Fruit fly (Drosophila melanogaster) whole organism, prepupa: ENCODE measurements around the gene CG33645.

Source experiments
- Blimp-1 ChIP-seq: fragments of 200-800 bp; sonication (Bioruptor generic); optimal IDR thresholded peaks from 3 replicates; lab custom pipeline; 2017; ENCODE audit warnings: missing biosample characterization, missing genetic modification characterization, mild to moderate bottlenecking, moderate library complexity, missing genetic modification reagents
- CG11294 ChIP-seq: fragments of 200-800 bp; sonication (Bioruptor generic); IDR thresholded peaks from 2 replicates; pipeline ENCODE4 v1.3.6; 2022; ENCODE audit warnings: missing biosample characterization, missing genetic modification characterization
- CG11762 ChIP-seq: fragments of 200-800 bp; sonication (Bioruptor generic); optimal IDR thresholded peaks from 3 replicates; lab custom pipeline; 2016; ENCODE audit warnings: missing biosample characterization, missing genetic modification characterization; ENCODE audit not compliant: insufficient read depth
- CG11902 ChIP-seq: fragments of 200-800 bp; sonication (Bioruptor generic); optimal IDR thresholded peaks from 3 replicates; lab custom pipeline; 2016; ENCODE audit warnings: missing biosample characterization, missing genetic modification characterization
- CG16779 ChIP-seq: fragments of 200-800 bp; sonication (Bioruptor generic); optimal IDR thresholded peaks from 3 replicates; lab custom pipeline; 2017; ENCODE audit warnings: missing biosample characterization, mild to moderate bottlenecking, missing genetic modification characterization
- CG3032 ChIP-seq: fragments of 200-800 bp; optimal IDR thresholded peaks from 2 replicates; lab custom pipeline; 2019; ENCODE audit warnings: missing biosample characterization, mild to moderate bottlenecking, missing genetic modification characterization, moderate library complexity
- CG31627 ChIP-seq: fragments of 200-800 bp; sonication (Bioruptor generic); optimal IDR thresholded peaks from 3 replicates; lab custom pipeline; 2016; ENCODE audit warnings: missing biosample characterization, missing genetic modification characterization
- CG32006 ChIP-seq: fragments of 200-800 bp; sonication (Bioruptor generic); optimal IDR thresholded peaks from 3 replicates; lab custom pipeline; 2017; ENCODE audit warnings: missing biosample characterization, mild to moderate bottlenecking, missing genetic modification characterization
- CG34406 ChIP-seq: fragments of 200-800 bp; sonication (Bioruptor generic); optimal IDR thresholded peaks from 3 replicates; lab custom pipeline; 2016; ENCODE audit warnings: missing biosample characterization, missing genetic modification characterization
- CG3919 ChIP-seq: fragments of 200-800 bp; sonication (Bioruptor generic); optimal IDR thresholded peaks from 3 replicates; lab custom pipeline; 2016; ENCODE audit warnings: missing biosample characterization, missing genetic modification characterization
- CG4318 ChIP-seq: fragments of 200-800 bp; sonication (Bioruptor generic); optimal IDR thresholded peaks from 3 replicates; lab custom pipeline; 2017; ENCODE audit warnings: missing biosample characterization, mild to moderate bottlenecking, missing genetic modification characterization
- CG6163 ChIP-seq: fragments of 200-800 bp; sonication (Bioruptor generic); IDR thresholded peaks from 3 replicates; pipeline ENCODE4 v1.3.6; 2022; ENCODE audit warnings: missing biosample characterization, missing genetic modification characterization
- CG6276 ChIP-seq: fragments of 200-800 bp; sonication (Bioruptor generic); optimal IDR thresholded peaks from 2 replicates; lab custom pipeline; 2017; ENCODE audit warnings: missing biosample characterization, mild to moderate bottlenecking, missing genetic modification characterization
- CG6792 ChIP-seq: fragments of 200-800 bp; sonication (Bioruptor generic); optimal IDR thresholded peaks from 3 replicates; lab custom pipeline; 2016; ENCODE audit warnings: missing biosample characterization, missing genetic modification characterization
- CG6854 ChIP-seq: fragments of 200-800 bp; sonication (Bioruptor generic); optimal IDR thresholded peaks from 2 replicates; lab custom pipeline; 2017; ENCODE audit warnings: missing biosample characterization, mild to moderate bottlenecking, missing genetic modification characterization
- CG7368 ChIP-seq: fragments of 200-800 bp; sonication (Bioruptor generic); optimal IDR thresholded peaks from 3 replicates; lab custom pipeline; 2016; ENCODE audit warnings: missing biosample characterization, missing genetic modification characterization
- CG8119 ChIP-seq: fragments of 200-800 bp; sonication (Bioruptor generic); IDR thresholded peaks from 3 replicates; pipeline ENCODE4 v1.3.6; 2022; ENCODE audit warnings: missing biosample characterization, missing genetic modification characterization
- CG8319 ChIP-seq: fragments of 200-800 bp; sonication (Bioruptor generic); optimal IDR thresholded peaks from 3 replicates; lab custom pipeline; 2016; ENCODE audit warnings: missing biosample characterization, missing genetic modification characterization
- CG8632 ChIP-seq: fragments of 200-800 bp; sonication (Bioruptor generic); optimal IDR thresholded peaks from 3 replicates; lab custom pipeline; 2016; ENCODE audit warnings: missing biosample characterization, missing genetic modification characterization
- CG9139 ChIP-seq: fragments of 200-800 bp; sonication (Bioruptor generic); optimal IDR thresholded peaks from 3 replicates; lab custom pipeline; 2017; ENCODE audit warnings: missing biosample characterization, mild to moderate bottlenecking, missing genetic modification characterization
- Eip75B ChIP-seq: fragments of 200-800 bp; sonication (Bioruptor generic); optimal IDR thresholded peaks from 3 replicates; lab custom pipeline; 2016; ENCODE audit warnings: missing biosample characterization, missing genetic modification characterization
- Ets21C ChIP-seq: fragments of 200-800 bp; sonication (Bioruptor generic); optimal IDR thresholded peaks from 3 replicates; lab custom pipeline; 2016; ENCODE audit warnings: missing biosample characterization, missing genetic modification characterization
- Hr39 ChIP-seq: fragments of 200-800 bp; sonication (Bioruptor generic); optimal IDR thresholded peaks from 2 replicates; lab custom pipeline; 2016; ENCODE audit warnings: missing biosample characterization, missing genetic modification characterization
- Hr4 ChIP-seq: fragments of 200-800 bp; sonication (Bioruptor generic); optimal IDR thresholded peaks from 3 replicates; lab custom pipeline; 2016; ENCODE audit warnings: missing biosample characterization, missing genetic modification characterization
- Lpt ChIP-seq: fragments of 200-800 bp; sonication (Bioruptor generic); optimal IDR thresholded peaks from 3 replicates; lab custom pipeline; 2016; ENCODE audit warnings: missing biosample characterization, missing genetic modification characterization
- Met ChIP-seq: fragments of 200-800 bp; sonication (Bioruptor generic); optimal IDR thresholded peaks from 3 replicates; lab custom pipeline; 2016; ENCODE audit warnings: missing biosample characterization, missing genetic modification characterization
- OdsH ChIP-seq: fragments of 200-800 bp; sonication (Bioruptor generic); optimal IDR thresholded peaks from 3 replicates; lab custom pipeline; 2016; ENCODE audit warnings: missing biosample characterization, missing genetic modification characterization
- Smox ChIP-seq: fragments of 200-800 bp; sonication (Bioruptor generic); optimal IDR thresholded peaks from 3 replicates; lab custom pipeline; 2016; ENCODE audit warnings: missing biosample characterization, missing genetic modification characterization
- Sox102F ChIP-seq: fragments of 200-800 bp; sonication (Bioruptor generic); optimal IDR thresholded peaks from 2 replicates; lab custom pipeline; 2016; ENCODE audit warnings: missing biosample characterization, mild to moderate bottlenecking, missing genetic modification characterization
- Sox15 ChIP-seq: fragments of 200-800 bp; sonication (Bioruptor generic); optimal IDR thresholded peaks from 3 replicates; lab custom pipeline; 2016; ENCODE audit warnings: missing biosample characterization, missing genetic modification characterization
- achi ChIP-seq: fragments of 200-800 bp; sonication (Bioruptor generic); optimal IDR thresholded peaks from 3 replicates; lab custom pipeline; 2016; ENCODE audit warnings: missing biosample characterization, missing genetic modification characterization
- cyc ChIP-seq: fragments of 200-800 bp; sonication (Bioruptor generic); optimal IDR thresholded peaks from 3 replicates; lab custom pipeline; 2016; ENCODE audit warnings: missing biosample characterization, missing genetic modification characterization
- dac ChIP-seq: fragments of 200-800 bp; sonication (Bioruptor generic); optimal IDR thresholded peaks from 2 replicates; lab custom pipeline; 2017; ENCODE audit warnings: missing biosample characterization, mild to moderate bottlenecking, missing genetic modification characterization
- dsx ChIP-seq: fragments of 200-800 bp; optimal IDR thresholded peaks from 3 replicates; lab custom pipeline; 2019; ENCODE audit warnings: missing biosample characterization, mild to moderate bottlenecking, missing genetic modification characterization, moderate library complexity; ENCODE audit not compliant: poor library complexity, severe bottlenecking
- eg ChIP-seq: fragments of 200-800 bp; sonication (Bioruptor generic); IDR thresholded peaks from 3 replicates; pipeline ENCODE4 v1.3.6; 2022; ENCODE audit warnings: missing biosample characterization, missing genetic modification characterization
- esn ChIP-seq: fragments of 200-800 bp; sonication (Bioruptor generic); optimal IDR thresholded peaks from 2 replicates; lab custom pipeline; 2016; ENCODE audit warnings: missing biosample characterization, mild to moderate bottlenecking, missing genetic modification characterization, moderate library complexity
- fd59A ChIP-seq: fragments of 200-800 bp; sonication (Bioruptor generic); optimal IDR thresholded peaks from 2 replicates; lab custom pipeline; 2017; ENCODE audit warnings: missing biosample characterization, mild to moderate bottlenecking, missing genetic modification characterization, missing genetic modification reagents
- fd85E ChIP-seq: fragments of 200-800 bp; sonication (Bioruptor generic); optimal IDR thresholded peaks from 3 replicates; lab custom pipeline; 2016; ENCODE audit warnings: missing biosample characterization, missing genetic modification characterization
- fkh ChIP-seq: fragments of 200-800 bp; sonication (Bioruptor generic); optimal IDR thresholded peaks from 3 replicates; lab custom pipeline; 2017; ENCODE audit warnings: missing biosample characterization, mild to moderate bottlenecking, missing genetic modification characterization, moderate library complexity
- lz ChIP-seq: fragments of 200-800 bp; sonication (Bioruptor generic); optimal IDR thresholded peaks from 3 replicates; lab custom pipeline; 2016; ENCODE audit warnings: missing biosample characterization, missing genetic modification characterization
- net ChIP-seq: fragments of 200-800 bp; sonication (Bioruptor generic); optimal IDR thresholded peaks from 3 replicates; lab custom pipeline; 2016; ENCODE audit warnings: missing biosample characterization, missing genetic modification characterization
- spab ChIP-seq: fragments of 200-800 bp; sonication (Bioruptor generic); optimal IDR thresholded peaks from 2 replicates; lab custom pipeline; 2017; ENCODE audit warnings: missing biosample characterization, mild to moderate bottlenecking, missing genetic modification characterization, missing genetic modification reagents
- svp ChIP-seq: fragments of 200-800 bp; sonication (Bioruptor generic); peaks from one replicate; lab custom pipeline; 2016; ENCODE audit warnings: missing biosample characterization, missing genetic modification characterization
- topi ChIP-seq: fragments of 200-800 bp; sonication (Bioruptor generic); optimal IDR thresholded peaks from 3 replicates; lab custom pipeline; 2016; ENCODE audit warnings: missing biosample characterization, missing genetic modification characterization

The CG33645 gene

DNA sequence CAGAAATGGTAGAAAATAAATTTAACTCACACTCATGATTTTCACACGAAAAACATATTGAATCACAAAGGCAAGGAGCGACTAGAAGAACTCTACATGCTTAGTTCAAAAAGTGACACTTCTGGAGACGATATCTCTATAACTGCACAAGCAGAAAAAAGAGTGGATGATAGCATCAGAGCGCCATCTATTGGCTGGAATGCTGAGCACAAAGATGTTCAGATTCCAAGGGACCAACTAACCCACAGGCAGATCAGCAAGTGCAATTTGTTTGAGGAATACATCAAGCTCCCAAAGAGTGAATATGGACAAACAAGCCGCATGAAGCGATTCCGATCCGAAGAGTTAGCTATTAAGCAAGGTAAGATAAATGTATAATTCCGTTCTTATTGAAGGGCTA lies 8.1 kb downstream of the CG33645 start, which contains the start of gene CG16852:
TSS of gene CG16852 (plus strand) at position 48 of the 400 bp plus-strand sequence.
- TF ChIP-seq CG4318 (GFP tag; lab: Kevin White, UChicago) (no peak), Hr39 (GFP tag; lab: Kevin White, UChicago) (no peak), dac (GFP tag; lab: Kevin White, UChicago) (no peak), Ets21C (GFP tag; lab: Kevin White, UChicago) (no peak), CG16779 (tag; lab: Kevin White, UChicago) (no peak), OdsH (no peak), Sox102F (GFP tag; lab: Kevin White, UChicago) (no peak), Hr4 (GFP tag; lab: Kevin White, UChicago) (no peak), CG6854 (GFP tag; lab: Kevin White, UChicago) (no peak), CG32006 (no peak), achi (no peak), svp (GFP tag; lab: Kevin White, UChicago) (no peak), Sox15 (GFP tag; lab: Kevin White, UChicago) (no peak), CG11294 (GFP tag; lab: Robert Waterston, UW) (no peak), eg (GFP tag; lab: Robert Waterston, UW) (no peak), topi (GFP tag; lab: Kevin White, UChicago) (no peak), CG8632 (GFP tag; lab: Kevin White, UChicago) (no peak), CG11762 (GFP tag; lab: Kevin White, UChicago) (no peak), CG11902 (no peak)
- TF ChIP-seq, all 60 proteins: peak for 0

DNA sequence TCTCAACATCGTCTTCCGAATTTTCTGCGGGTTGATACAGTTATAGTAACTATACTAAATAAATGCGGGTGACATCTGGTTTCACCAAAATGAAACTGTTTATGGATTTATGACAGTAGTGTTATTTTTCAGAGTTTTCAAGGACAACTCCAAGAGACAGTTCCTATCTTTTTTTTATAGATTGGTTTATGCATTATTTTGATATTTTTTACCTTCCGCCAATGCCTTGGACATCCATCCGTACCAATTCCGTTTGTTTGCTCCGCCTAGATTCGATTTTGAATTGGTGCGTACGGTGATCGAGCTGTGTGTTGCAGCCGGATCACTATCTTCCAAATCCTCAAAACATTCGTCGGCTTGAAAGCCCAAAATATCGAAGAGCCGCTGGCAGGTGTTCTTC lies 9.3 kb downstream of the CG33645 start, which contains the start of gene CG16853:
TSS of gene CG16853 (plus strand) at position 301 of the 400 bp plus-strand sequence.
- TF ChIP-seq Met (GFP tag; lab: Kevin White, UChicago) = no peak
- TF ChIP-seq net (GFP tag; lab: Kevin White, UChicago) = no peak
- TF ChIP-seq eg (GFP tag; lab: Robert Waterston, UW) = no peak
- TF ChIP-seq CG4318 (GFP tag; lab: Kevin White, UChicago) = no peak
- no peak for TF ChIP-seq fd85E (GFP tag; lab: Kevin White, UChicago)
- TF ChIP-seq Smox = no peak
- TF ChIP-seq CG6163 (GFP tag; lab: Robert Waterston, UW) = no peak
- no peak for TF ChIP-seq Ets21C (GFP tag; lab: Kevin White, UChicago)
- TF ChIP-seq achi = no peak
- no peak for TF ChIP-seq CG3032 (tag; lab: Kevin White, UChicago)
- no peak for TF ChIP-seq CG31627 (GFP tag; lab: Kevin White, UChicago)
- TF ChIP-seq spab (GFP tag; lab: Kevin White, UChicago) = no peak
- no peak for TF ChIP-seq CG6792 (GFP tag; lab: Kevin White, UChicago)
- TF ChIP-seq Eip75B = no peak
- TF ChIP-seq CG6854 (GFP tag; lab: Kevin White, UChicago) = no peak
- TF ChIP-seq svp (GFP tag; lab: Kevin White, UChicago) = no peak

DNA sequence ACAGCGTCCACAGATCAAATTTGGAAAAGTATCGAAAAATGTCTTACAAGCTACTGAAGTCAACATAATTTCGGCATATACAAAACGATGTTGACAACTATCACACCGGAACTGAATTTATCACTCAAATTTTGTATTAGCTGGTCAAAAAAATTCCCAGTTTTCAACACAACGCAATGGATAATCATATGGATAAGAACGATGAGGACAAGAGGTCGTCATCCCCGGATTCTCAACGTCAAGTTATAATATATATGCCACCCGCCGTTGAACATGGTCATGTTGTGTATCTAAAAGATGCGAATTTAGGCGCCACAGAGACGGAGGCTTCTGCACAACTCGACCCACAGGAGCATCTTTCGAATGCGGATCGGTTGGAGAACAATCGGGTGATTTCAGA lies 9.9 kb downstream of the CG33645 start, which contains the start of gene CG9263:
TSS of gene CG9263 (minus strand) at position 101 of the 400 bp plus-strand sequence.
- TF ChIP-seq cyc (GFP tag; lab: Kevin White, UChicago) (no peak), Blimp-1 (GFP tag; lab: Kevin White, UChicago) (no peak), CG3032 (tag; lab: Kevin White, UChicago) (no peak), CG3919 (GFP tag; lab: Kevin White, UChicago) (no peak), dac (GFP tag; lab: Kevin White, UChicago) (no peak), fd59A (GFP tag; lab: Kevin White, UChicago) (no peak)

DNA sequence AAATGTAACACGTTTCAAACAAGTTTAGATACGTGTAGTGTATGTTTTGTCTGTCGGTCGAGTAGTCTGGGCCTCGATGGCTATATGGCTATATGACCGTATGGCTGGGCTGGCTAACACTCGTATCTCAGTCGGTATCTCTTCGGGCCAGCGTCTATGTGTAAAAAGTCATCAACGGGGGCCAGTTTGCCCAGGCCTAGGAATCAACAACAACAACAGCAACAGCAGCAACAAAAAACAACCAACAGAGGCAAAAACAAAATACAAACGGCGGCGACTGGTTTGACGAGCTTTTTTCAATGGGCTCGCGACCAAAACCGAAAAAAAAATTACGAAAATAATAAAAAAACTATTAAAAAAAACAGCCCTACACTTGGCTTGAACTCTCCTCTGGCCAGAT lies 13.1 kb downstream of the CG33645 start:
- TF ChIP-seq Eip75B (peak; percentile 7), svp (GFP tag; lab: Kevin White, UChicago) (no peak), Hr39 (GFP tag; lab: Kevin White, UChicago) (no peak), eg (GFP tag; lab: Robert Waterston, UW) (peak; percentile 72), CG31627 (GFP tag; lab: Kevin White, UChicago) (no peak), CG8119 (GFP tag; lab: Robert Waterston, UW) (peak; percentile 85), CG34406 (GFP tag; lab: Kevin White, UChicago) (no peak), dsx (GFP tag; lab: Kevin White, UChicago) (peak; percentile 85), achi (peak; percentile 1), esn (GFP tag; lab: Kevin White, UChicago) (no peak), lz (GFP tag; lab: Kevin White, UChicago) (no peak), CG7368 (GFP tag; lab: Kevin White, UChicago) (no peak), CG9139 (GFP tag; lab: Kevin White, UChicago) (peak; percentile 96), Sox102F (GFP tag; lab: Kevin White, UChicago) (no peak), cyc (GFP tag; lab: Kevin White, UChicago) (no peak), topi (GFP tag; lab: Kevin White, UChicago) (no peak), CG8632 (GFP tag; lab: Kevin White, UChicago) (peak; percentile 26), CG6792 (GFP tag; lab: Kevin White, UChicago) (no peak), Lpt (GFP tag; lab: Kevin White, UChicago) (peak; percentile 81), CG8319 (GFP tag; lab: Kevin White, UChicago) (no peak), fkh (no peak), CG6276 (peak; percentile 88), spab (GFP tag; lab: Kevin White, UChicago) (peak; percentile 89), OdsH (no peak)
